Fruit fly (Drosophila melanogaster) whole organism, prepupa: ENCODE measurements around the gene Proc.
A peak's percentile ranks its signal among the peaks of the same experiment; 100 is the strongest.

Source experiments
- Blimp-1 ChIP-seq: fragments of 200-800 bp; sonication (Bioruptor generic); optimal IDR thresholded peaks from 3 replicates; lab custom pipeline; 2017; ENCODE audit warnings: missing biosample characterization, missing genetic modification characterization, mild to moderate bottlenecking, moderate library complexity, missing genetic modification reagents
- CG10631 ChIP-seq: fragments of 200-800 bp; sonication (Bioruptor generic); optimal IDR thresholded peaks from 2 replicates; lab custom pipeline; 2016; ENCODE audit warnings: missing biosample characterization, missing genetic modification characterization
- CG11294 ChIP-seq: fragments of 200-800 bp; sonication (Bioruptor generic); IDR thresholded peaks from 2 replicates; pipeline ENCODE4 v1.3.6; 2022; ENCODE audit warnings: missing biosample characterization, missing genetic modification characterization
- CG11762 ChIP-seq: fragments of 200-800 bp; sonication (Bioruptor generic); optimal IDR thresholded peaks from 3 replicates; lab custom pipeline; 2016; ENCODE audit warnings: missing biosample characterization, missing genetic modification characterization; ENCODE audit not compliant: insufficient read depth
- CG11902 ChIP-seq: fragments of 200-800 bp; sonication (Bioruptor generic); optimal IDR thresholded peaks from 3 replicates; lab custom pipeline; 2016; ENCODE audit warnings: missing biosample characterization, missing genetic modification characterization
- CG15336 ChIP-seq: fragments of 200-800 bp; sonication (Bioruptor generic); IDR thresholded peaks from 2 replicates; pipeline ENCODE4 v1.3.6; 2022; ENCODE audit warnings: missing biosample characterization, missing genetic modification characterization
- CG1621 ChIP-seq: fragments of 200-800 bp; sonication (Bioruptor generic); optimal IDR thresholded peaks from 3 replicates; lab custom pipeline; 2018; ENCODE audit warnings: missing biosample characterization, mild to moderate bottlenecking, missing genetic modification characterization
- CG3032 ChIP-seq: fragments of 200-800 bp; optimal IDR thresholded peaks from 2 replicates; lab custom pipeline; 2019; ENCODE audit warnings: missing biosample characterization, mild to moderate bottlenecking, missing genetic modification characterization, moderate library complexity
- CG32006 ChIP-seq: fragments of 200-800 bp; sonication (Bioruptor generic); optimal IDR thresholded peaks from 3 replicates; lab custom pipeline; 2017; ENCODE audit warnings: missing biosample characterization, mild to moderate bottlenecking, missing genetic modification characterization
- CG4318 ChIP-seq: fragments of 200-800 bp; sonication (Bioruptor generic); optimal IDR thresholded peaks from 3 replicates; lab custom pipeline; 2017; ENCODE audit warnings: missing biosample characterization, mild to moderate bottlenecking, missing genetic modification characterization
- CG6163 ChIP-seq: fragments of 200-800 bp; sonication (Bioruptor generic); IDR thresholded peaks from 3 replicates; pipeline ENCODE4 v1.3.6; 2022; ENCODE audit warnings: missing biosample characterization, missing genetic modification characterization
- CG6276 ChIP-seq: fragments of 200-800 bp; sonication (Bioruptor generic); optimal IDR thresholded peaks from 2 replicates; lab custom pipeline; 2017; ENCODE audit warnings: missing biosample characterization, mild to moderate bottlenecking, missing genetic modification characterization
- CG6792 ChIP-seq: fragments of 200-800 bp; sonication (Bioruptor generic); optimal IDR thresholded peaks from 3 replicates; lab custom pipeline; 2016; ENCODE audit warnings: missing biosample characterization, missing genetic modification characterization
- CG6808 ChIP-seq: fragments of 200-800 bp; sonication (Bioruptor generic); optimal IDR thresholded peaks from 3 replicates; lab custom pipeline; 2017; ENCODE audit warnings: missing biosample characterization, missing genetic modification characterization, mild to moderate bottlenecking, moderate library complexity, missing genetic modification reagents
- CG6854 ChIP-seq: fragments of 200-800 bp; sonication (Bioruptor generic); optimal IDR thresholded peaks from 2 replicates; lab custom pipeline; 2017; ENCODE audit warnings: missing biosample characterization, mild to moderate bottlenecking, missing genetic modification characterization
- CG8119 ChIP-seq: fragments of 200-800 bp; sonication (Bioruptor generic); IDR thresholded peaks from 3 replicates; pipeline ENCODE4 v1.3.6; 2022; ENCODE audit warnings: missing biosample characterization, missing genetic modification characterization
- CG8319 ChIP-seq: fragments of 200-800 bp; sonication (Bioruptor generic); optimal IDR thresholded peaks from 3 replicates; lab custom pipeline; 2016; ENCODE audit warnings: missing biosample characterization, missing genetic modification characterization
- Eip75B ChIP-seq: fragments of 200-800 bp; sonication (Bioruptor generic); optimal IDR thresholded peaks from 3 replicates; lab custom pipeline; 2016; ENCODE audit warnings: missing biosample characterization, missing genetic modification characterization
- Eip78C ChIP-seq: fragments of 200-800 bp; sonication (Bioruptor generic); peaks from one replicate; lab custom pipeline; 2016; ENCODE audit warnings: missing biosample characterization, missing genetic modification characterization
- Ets21C ChIP-seq: fragments of 200-800 bp; sonication (Bioruptor generic); optimal IDR thresholded peaks from 3 replicates; lab custom pipeline; 2016; ENCODE audit warnings: missing biosample characterization, missing genetic modification characterization
- Ets96B ChIP-seq: fragments of 200-800 bp; optimal IDR thresholded peaks from 2 replicates; lab custom pipeline; 2019; ENCODE audit warnings: missing biosample characterization, mild to moderate bottlenecking, missing genetic modification characterization, moderate library complexity
- Gug ChIP-seq: fragments of 200-800 bp; sonication (Bioruptor generic); IDR thresholded peaks from 2 replicates; pipeline ENCODE4 v1.3.6; 2022; ENCODE audit warnings: missing biosample characterization, missing genetic modification characterization
- Hr38 ChIP-seq: sonication (Bioruptor generic); optimal IDR thresholded peaks from 2 replicates; lab custom pipeline; 2016; ENCODE audit warnings: missing biosample characterization, missing genetic modification characterization
- Hr39 ChIP-seq: fragments of 200-800 bp; sonication (Bioruptor generic); optimal IDR thresholded peaks from 2 replicates; lab custom pipeline; 2016; ENCODE audit warnings: missing biosample characterization, missing genetic modification characterization
- Hr4 ChIP-seq: fragments of 200-800 bp; sonication (Bioruptor generic); optimal IDR thresholded peaks from 3 replicates; lab custom pipeline; 2016; ENCODE audit warnings: missing biosample characterization, missing genetic modification characterization
- Lpt ChIP-seq: fragments of 200-800 bp; sonication (Bioruptor generic); optimal IDR thresholded peaks from 3 replicates; lab custom pipeline; 2016; ENCODE audit warnings: missing biosample characterization, missing genetic modification characterization
- Met ChIP-seq: fragments of 200-800 bp; sonication (Bioruptor generic); optimal IDR thresholded peaks from 3 replicates; lab custom pipeline; 2016; ENCODE audit warnings: missing biosample characterization, missing genetic modification characterization
- OdsH ChIP-seq: fragments of 200-800 bp; sonication (Bioruptor generic); optimal IDR thresholded peaks from 3 replicates; lab custom pipeline; 2016; ENCODE audit warnings: missing biosample characterization, missing genetic modification characterization
- Smox ChIP-seq: fragments of 200-800 bp; sonication (Bioruptor generic); optimal IDR thresholded peaks from 3 replicates; lab custom pipeline; 2016; ENCODE audit warnings: missing biosample characterization, missing genetic modification characterization
- Sox102F ChIP-seq: fragments of 200-800 bp; sonication (Bioruptor generic); optimal IDR thresholded peaks from 2 replicates; lab custom pipeline; 2016; ENCODE audit warnings: missing biosample characterization, mild to moderate bottlenecking, missing genetic modification characterization
- Sox14 ChIP-seq: fragments of 200-800 bp; sonication (Bioruptor generic); optimal IDR thresholded peaks from 3 replicates; lab custom pipeline; 2016; ENCODE audit warnings: missing biosample characterization, missing genetic modification characterization
- achi ChIP-seq: fragments of 200-800 bp; sonication (Bioruptor generic); optimal IDR thresholded peaks from 3 replicates; lab custom pipeline; 2016; ENCODE audit warnings: missing biosample characterization, missing genetic modification characterization
- acj6 ChIP-seq: fragments of 200-800 bp; sonication (Bioruptor generic); optimal IDR thresholded peaks from 3 replicates; lab custom pipeline; 2016; ENCODE audit warnings: missing biosample characterization, missing genetic modification characterization
- cyc ChIP-seq: fragments of 200-800 bp; sonication (Bioruptor generic); optimal IDR thresholded peaks from 3 replicates; lab custom pipeline; 2016; ENCODE audit warnings: missing biosample characterization, missing genetic modification characterization
- dsx ChIP-seq: fragments of 200-800 bp; optimal IDR thresholded peaks from 3 replicates; lab custom pipeline; 2019; ENCODE audit warnings: missing biosample characterization, mild to moderate bottlenecking, missing genetic modification characterization, moderate library complexity; ENCODE audit not compliant: poor library complexity, severe bottlenecking
- eg ChIP-seq: fragments of 200-800 bp; sonication (Bioruptor generic); IDR thresholded peaks from 3 replicates; pipeline ENCODE4 v1.3.6; 2022; ENCODE audit warnings: missing biosample characterization, missing genetic modification characterization
- esn ChIP-seq: fragments of 200-800 bp; sonication (Bioruptor generic); optimal IDR thresholded peaks from 2 replicates; lab custom pipeline; 2016; ENCODE audit warnings: missing biosample characterization, mild to moderate bottlenecking, missing genetic modification characterization, moderate library complexity
- fkh ChIP-seq: fragments of 200-800 bp; sonication (Bioruptor generic); optimal IDR thresholded peaks from 3 replicates; lab custom pipeline; 2017; ENCODE audit warnings: missing biosample characterization, mild to moderate bottlenecking, missing genetic modification characterization, moderate library complexity
- net ChIP-seq: fragments of 200-800 bp; sonication (Bioruptor generic); optimal IDR thresholded peaks from 3 replicates; lab custom pipeline; 2016; ENCODE audit warnings: missing biosample characterization, missing genetic modification characterization
- pdm3 ChIP-seq: fragments of 200-800 bp; sonication (Bioruptor generic); optimal IDR thresholded peaks from 3 replicates; lab custom pipeline; 2016; ENCODE audit warnings: missing biosample characterization, missing genetic modification characterization
- spab ChIP-seq: fragments of 200-800 bp; sonication (Bioruptor generic); optimal IDR thresholded peaks from 2 replicates; lab custom pipeline; 2017; ENCODE audit warnings: missing biosample characterization, mild to moderate bottlenecking, missing genetic modification characterization, missing genetic modification reagents
- svp ChIP-seq: fragments of 200-800 bp; sonication (Bioruptor generic); peaks from one replicate; lab custom pipeline; 2016; ENCODE audit warnings: missing biosample characterization, missing genetic modification characterization
- topi ChIP-seq: fragments of 200-800 bp; sonication (Bioruptor generic); optimal IDR thresholded peaks from 3 replicates; lab custom pipeline; 2016; ENCODE audit warnings: missing biosample characterization, missing genetic modification characterization

Proc gene

DNA sequence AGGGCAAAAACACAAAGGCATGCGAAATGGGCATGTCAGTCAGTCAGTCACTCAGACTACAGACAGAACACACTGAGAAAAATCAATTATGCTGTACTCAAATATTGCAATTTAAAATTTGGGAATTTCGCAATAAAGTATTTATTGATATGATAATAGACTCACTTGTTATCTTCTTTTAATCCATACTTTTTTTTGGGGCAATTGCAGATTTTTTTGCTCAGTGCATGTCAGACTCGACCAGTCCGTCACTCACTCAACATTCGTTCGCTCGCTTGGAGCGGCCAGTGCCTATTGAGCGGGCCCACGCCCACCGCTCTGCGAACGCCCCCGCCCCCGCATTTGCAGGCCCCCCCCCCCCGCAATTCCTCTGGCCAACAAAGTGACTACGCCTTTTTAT is 45.1 kb upstream of the Proc start (continued):
- TF ChIP-seq CG11762 (GFP tag; lab: Kevin White, UChicago) (peak; percentile 48), CG6163 (GFP tag; lab: Robert Waterston, UW) (peak; percentile 93), Gug (GFP tag; lab: Robert Waterston, UW) (peak; percentile 72), CG4318 (GFP tag; lab: Kevin White, UChicago) (peak; percentile 76), dsx (GFP tag; lab: Kevin White, UChicago) (peak; percentile 67), spab (GFP tag; lab: Kevin White, UChicago) (peak; percentile 67), cyc (GFP tag; lab: Kevin White, UChicago) (peak; percentile 86), esn (GFP tag; lab: Kevin White, UChicago) (peak; percentile 95), fkh (GFP tag; lab: Kevin White, UChicago) (no peak), Lpt (peak; percentile 86), Hr38 (GFP tag; lab: Kevin White, UChicago) (no peak), CG10631 (GFP tag; lab: Kevin White, UChicago) (peak; percentile 93), topi (GFP tag; lab: Kevin White, UChicago) (peak; percentile 76), CG11294 (GFP tag; lab: Robert Waterston, UW) (peak; percentile 69)

- TF ChIP-seq Hr4 (GFP tag; lab: Kevin White, UChicago): peak; percentile 18
- peak; percentile 45; the same call in 1 of the 3 replicates for TF ChIP-seq eg
- 0 out of 2 replicates have a peak, but pooled peaks have one; percentile 25 for TF ChIP-seq CG15336 (GFP tag; lab: Robert Waterston, UW)
- peak; percentile 28 for TF ChIP-seq net
- no peak for TF ChIP-seq CG6792 (GFP tag; lab: Kevin White, UChicago)
- TF ChIP-seq CG6854 (GFP tag; lab: Kevin White, UChicago): peak; percentile 30
- no peak for TF ChIP-seq CG6808 (GFP tag; lab: Kevin White, UChicago)
- peak; percentile 99 for TF ChIP-seq dsx (GFP tag; lab: Kevin White, UChicago)
- no peak for TF ChIP-seq esn (GFP tag; lab: Kevin White, UChicago)
- peak; percentile 11 for TF ChIP-seq svp (GFP tag; lab: Kevin White, UChicago)
- TF ChIP-seq Eip78C: peak; percentile 77
- TF ChIP-seq CG32006 (GFP tag; lab: Kevin White, UChicago): peak; percentile 30
- peak; percentile 3 for TF ChIP-seq Met
- TF ChIP-seq achi (GFP tag; lab: Kevin White, UChicago): peak; percentile 1
- TF ChIP-seq Lpt: no peak
- TF ChIP-seq Hr39 (GFP tag; lab: Kevin White, UChicago): no peak
These were observed 43.8 kb upstream of the Proc start for dm6 chr2L:7914948-7915549.

- TF ChIP-seq CG11294 (GFP tag; lab: Robert Waterston, UW) (no peak), Eip78C (peak; percentile 5)
- TF ChIP-seq, all 60 proteins: peak for 1
These were observed 41.6 kb upstream of the Proc start for dm6 chr2L:7912878-7913277.

- TF ChIP-seq Hr39 (GFP tag; lab: Kevin White, UChicago): peak; percentile 44
- no peak for TF ChIP-seq Blimp-1
- no peak for TF ChIP-seq Lpt
- TF ChIP-seq CG32006 (GFP tag; lab: Kevin White, UChicago): no peak
- TF ChIP-seq acj6: peak; percentile 50
- TF ChIP-seq OdsH: peak; percentile 38
- TF ChIP-seq Smox: peak; percentile 39
- TF ChIP-seq CG8319: no peak
- TF ChIP-seq CG8119 (GFP tag; lab: Robert Waterston, UW): 0 out of 3 replicates have a peak, but pooled peaks have one; percentile 26
- peak; percentile 12 for TF ChIP-seq spab (GFP tag; lab: Kevin White, UChicago)
- TF ChIP-seq Ets96B: peak; percentile 64
- peak; percentile 34 for TF ChIP-seq pdm3 (GFP tag; lab: Kevin White, UChicago)
- no peak for TF ChIP-seq CG6276 (GFP tag; lab: Kevin White, UChicago)
- peak; percentile 16 for TF ChIP-seq CG3032 (tag; lab: Kevin White, UChicago)
- no peak for TF ChIP-seq CG11902 (GFP tag; lab: Kevin White, UChicago)
- peak; percentile 3 for TF ChIP-seq Sox14 (GFP tag; lab: Kevin White, UChicago)
- TF ChIP-seq Sox102F: peak; percentile 53
- TF ChIP-seq Ets21C (GFP tag; lab: Kevin White, UChicago): peak; percentile 17
- TF ChIP-seq CG6163 (GFP tag; lab: Robert Waterston, UW): 0 out of 3 replicates have a peak, but pooled peaks have one; percentile 27
- TF ChIP-seq eg: no peak
- TF ChIP-seq CG1621: peak; percentile 58
- peak; percentile 54 for TF ChIP-seq Eip75B (GFP tag; lab: Kevin White, UChicago)
These were observed 40.1 kb upstream of the Proc start for dm6 chr2L:7911209-7911859.
